Worm (Caenorhabditis elegans): ENCODE measurements around the gene C09B7.2.

C09B7.2 gene

DNA sequence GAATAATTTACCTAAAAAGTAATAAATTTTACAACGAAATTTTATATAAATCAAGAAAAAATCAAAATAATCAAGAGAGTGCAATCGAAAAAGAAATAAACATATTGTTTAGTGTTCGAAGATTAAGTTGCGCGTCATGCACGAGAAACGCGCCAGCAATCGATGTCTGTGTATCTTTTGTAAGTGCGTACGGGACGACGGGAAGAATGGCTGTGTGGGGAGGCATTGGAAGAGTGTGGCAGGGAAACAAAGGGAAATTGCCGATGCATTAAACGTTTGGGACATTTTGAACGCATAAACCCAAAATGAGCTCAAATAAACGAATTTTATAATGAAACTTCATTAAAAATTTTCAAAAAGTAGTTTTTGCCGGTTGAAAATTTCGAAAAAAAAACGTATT is 19.2 kb downstream of the C09B7.2 start, which contains the start of gene immt-1 (continued):
- TF ChIP-seq nhr-27 (tag; optimal IDR thresholded peaks at IDR 0.05), result no peak
- TF ChIP-seq snpc-1.1 (tag; optimal IDR thresholded peaks at IDR 0.05; ENCODE audit: insufficient read depth), result no peak

- peak in 1 of 3 experiments; percentile 38 for TF ChIP-seq lin-35 (GFP tag; optimal IDR thresholded peaks at IDR 0.05)
- peak; percentile 55 for TF ChIP-seq ZK185.1 (tag; optimal IDR thresholded peaks at IDR 0.05; ENCODE audit: poor library complexity, severe bottlenecking)
- no peak for TF ChIP-seq efl-1 (GFP tag; optimal IDR thresholded peaks at IDR 0.05)
- peak; percentile 36 for TF ChIP-seq pha-4 (tag; optimal IDR thresholded peaks at IDR 0.05)
- TF ChIP-seq lin-40 (tag; optimal IDR thresholded peaks at IDR 0.05), result peak; percentile 49
- no peak for TF ChIP-seq snpc-4 (GFP tag; optimal IDR thresholded peaks at IDR 0.05)
- TF ChIP-seq snpc-4 (tag; optimal IDR thresholded peaks at IDR 0.05), result no peak
- TF ChIP-seq D2030.7 (GFP tag; IDR thresholded peaks at IDR 0.05), result no peak
- no peak for TF ChIP-seq atf-7 (tag; optimal IDR thresholded peaks at IDR 0.05)
- no peak for TF ChIP-seq snpc-1.1 (tag; optimal IDR thresholded peaks at IDR 0.05; ENCODE audit: insufficient read depth)
- TF ChIP-seq ceh-40 (GFP tag; IDR thresholded peaks at IDR 0.05), result no peak
- peak; percentile 30 for TF ChIP-seq nhr-80 (tag; optimal IDR thresholded peaks at IDR 0.05)
- TF ChIP-seq zfh-2 (GFP tag; conservative IDR thresholded peaks at IDR 0.05), result peak; percentile 72
- TF ChIP-seq hmg-1.2 (GFP tag; IDR thresholded peaks at IDR 0.05), result peak; percentile 43; the same call in 1 of the 2 replicates
- no peak for TF ChIP-seq hlh-12 (tag; optimal IDR thresholded peaks at IDR 0.05)
- no peak for TF ChIP-seq B0035.1 (tag; optimal IDR thresholded peaks at IDR 0.05)
- TF ChIP-seq ztf-22 (GFP tag; optimal IDR thresholded peaks at IDR 0.05), result no peak
- TF ChIP-seq lsy-27 (tag; optimal IDR thresholded peaks at IDR 0.05; ENCODE audit: borderline replicate concordance, insufficient read depth), result no peak
- TF ChIP-seq K12H6.12 (tag; optimal IDR thresholded peaks at IDR 0.05), result peak; percentile 26
- peak; percentile 45; the same call in 1 of the 2 replicates for TF ChIP-seq dox-1 (GFP tag; IDR thresholded peaks at IDR 0.05)
- peak; percentile 68 for TF ChIP-seq ztf-18 (tag; optimal IDR thresholded peaks at IDR 0.05)
- no peak for TF ChIP-seq F57C9.4 (tag; optimal IDR thresholded peaks at IDR 0.05)
- TF ChIP-seq attf-5 (GFP tag; optimal IDR thresholded peaks at IDR 0.05), result peak; percentile 24
- TF ChIP-seq snpc-3.4 (tag; optimal IDR thresholded peaks at IDR 0.05), result no peak
- no peak for TF ChIP-seq sptf-2 (GFP tag; optimal IDR thresholded peaks at IDR 0.05)
- peak; percentile 8 for TF ChIP-seq gei-17 (GFP tag; optimal IDR thresholded peaks at IDR 0.05)
- TF ChIP-seq cebp-1 (GFP tag; IDR thresholded peaks at IDR 0.05), result 0 out of 2 replicates have a peak, but pooled peaks have one; percentile 15
- TF ChIP-seq cebp-1 (tag; optimal IDR thresholded peaks at IDR 0.05), result peak; percentile 60
- no peak for TF ChIP-seq ama-1 (optimal IDR thresholded peaks at IDR 0.05)
- no peak for TF ChIP-seq ama-1 (GFP tag; optimal IDR thresholded peaks at IDR 0.05)
- peak; percentile 74 for TF ChIP-seq F33H1.4 (GFP tag; IDR thresholded peaks at IDR 0.05)
- TF ChIP-seq ccch-3 (GFP tag; optimal IDR thresholded peaks at IDR 0.05), result no peak
- no peak for TF ChIP-seq Y53F4B.3 (GFP tag; IDR thresholded peaks at IDR 0.05)
- no peak for TF ChIP-seq akir-1 (GFP tag; optimal IDR thresholded peaks at IDR 0.05)
These were observed 20.8 kb downstream of the C09B7.2 start, which contains the start of gene T14G11.1 for ce11 chrX:2688583-2689220. TSS of gene T14G11.1 (plus strand) at chrX:2688990.

DNA sequence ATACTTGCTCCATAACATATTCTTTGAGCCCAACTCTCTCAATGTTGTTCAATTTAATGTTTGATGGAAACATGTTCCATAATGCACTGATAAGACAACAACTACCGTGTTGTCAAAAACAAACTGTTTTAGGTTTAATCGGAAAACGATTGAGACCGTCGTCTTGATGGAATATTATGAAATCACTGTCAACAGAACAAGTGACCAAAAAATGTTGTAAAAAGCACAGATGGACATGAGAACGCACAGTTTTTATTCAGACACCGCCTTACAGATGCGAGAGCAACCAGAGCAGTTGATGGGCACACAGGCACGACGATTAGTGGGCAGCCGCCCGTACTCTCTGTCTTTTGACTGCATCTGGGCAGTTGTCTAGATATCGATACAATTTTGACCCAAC is 25.1 kb downstream of the C09B7.2 start:
- no peak for TF ChIP-seq hsf-1 (GFP tag; IDR thresholded peaks at IDR 0.05)
- no peak for TF ChIP-seq nfya-1 (tag; optimal IDR thresholded peaks at IDR 0.05; ENCODE audit: borderline replicate concordance, insufficient read depth)
- no peak for TF ChIP-seq ceh-58 (GFP tag; IDR thresholded peaks at IDR 0.05)
- TF ChIP-seq ztf-22 (GFP tag; optimal IDR thresholded peaks at IDR 0.05), result peak; percentile 1
- peak; percentile 82 for TF ChIP-seq nhr-80 (tag; optimal IDR thresholded peaks at IDR 0.05)
- TF ChIP-seq unc-62 (GFP tag; optimal IDR thresholded peaks at IDR 0.05), result peak; percentile 87
- peak; percentile 88 for TF ChIP-seq cebp-1 (GFP tag; IDR thresholded peaks at IDR 0.05)
- TF ChIP-seq cebp-1 (tag; optimal IDR thresholded peaks at IDR 0.05), result peak; percentile 90
- peak; percentile 48; the same call in 1 of the 2 replicates for TF ChIP-seq dox-1 (GFP tag; IDR thresholded peaks at IDR 0.05)
- peak; percentile 39 for TF ChIP-seq pha-4 (tag; optimal IDR thresholded peaks at IDR 0.05)

Measured in whole organism, young adult.